Fruit fly (Drosophila melanogaster) whole organism, wandering third instar larva: ENCODE data around the gene CG42471.

Experiments used
- Abd-B ChIP-seq: fragments of >200 bp; optimal IDR thresholded peaks from 2 replicates; lab custom pipeline; 2017; ENCODE audit warnings: missing biosample characterization, missing genetic modification characterization
- Dif ChIP-seq: fragments of 200-275, 200-300 bp; sonication (Bioruptor generic); optimal IDR thresholded peaks from 2 replicates; lab custom pipeline; 2018; ENCODE audit warnings: missing biosample characterization, missing genetic modification characterization; ENCODE audit not compliant: partially characterized antibody
- Myc ChIP-seq: fragments of >200 bp; optimal IDR thresholded peaks from 2 replicates; lab custom pipeline; 2017
- Sp1 ChIP-seq: fragments of 200-800 bp; sonication (Bioruptor generic); optimal IDR thresholded peaks from 3 replicates; lab custom pipeline; 2019; ENCODE audit warnings: missing biosample characterization, mild to moderate bottlenecking, missing genetic modification characterization, moderate library complexity
- brk ChIP-seq: fragments of 200-800 bp; sonication (Bioruptor generic); optimal IDR thresholded peaks from 2 replicates; lab custom pipeline; 2016; ENCODE audit warnings: missing biosample characterization, mild to moderate bottlenecking, missing genetic modification characterization
- ey ChIP-seq: fragments of 200-800 bp; sonication (Bioruptor generic); optimal IDR thresholded peaks from 2 replicates; lab custom pipeline; 2016; ENCODE audit warnings: missing biosample characterization, missing genetic modification characterization
- psq ChIP-seq: fragments of 200-800 bp; sonication (Bioruptor generic); optimal IDR thresholded peaks from 3 replicates; lab custom pipeline; 2017; ENCODE audit warnings: missing biosample characterization, mild to moderate bottlenecking, missing genetic modification characterization, moderate library complexity

DNA sequence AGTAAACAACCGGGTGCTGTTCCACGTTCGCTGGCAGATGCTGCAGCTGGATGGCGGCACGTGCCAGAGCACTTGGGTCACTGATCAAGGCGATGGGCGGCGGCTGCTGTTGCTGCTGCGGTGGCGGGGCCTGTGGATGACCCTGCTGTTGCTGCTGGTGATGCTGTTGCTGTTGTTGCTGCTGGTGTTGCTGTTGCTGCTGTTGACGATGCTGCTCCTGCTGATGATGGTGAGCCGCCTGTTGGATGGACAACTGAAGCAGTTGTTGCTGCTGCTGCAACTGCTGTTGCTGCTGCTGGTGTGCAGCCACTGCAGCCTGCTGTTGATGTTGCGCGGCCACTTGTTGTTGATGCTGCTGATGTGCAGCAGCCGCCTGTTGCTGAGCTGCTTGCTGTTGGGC lies 43.3 kb upstream of the CG42471 start:
- TF ChIP-seq Abd-B (GFP tag; lab: Kevin White, UChicago) (no peak), Myc (lab: Kevin White, UChicago) (no peak), psq (no peak), ey (GFP tag; lab: Kevin White, UChicago) (no peak), Sp1 (GFP tag; lab: Kevin White, UChicago) (no peak), Dif (GFP tag; lab: Kevin White, UChicago) (no peak), brk (GFP tag; lab: Kevin White, UChicago) (no peak)
